Fruit fly (Drosophila melanogaster): ENCODE data around the gene Cpr97Eb.

DNA sequence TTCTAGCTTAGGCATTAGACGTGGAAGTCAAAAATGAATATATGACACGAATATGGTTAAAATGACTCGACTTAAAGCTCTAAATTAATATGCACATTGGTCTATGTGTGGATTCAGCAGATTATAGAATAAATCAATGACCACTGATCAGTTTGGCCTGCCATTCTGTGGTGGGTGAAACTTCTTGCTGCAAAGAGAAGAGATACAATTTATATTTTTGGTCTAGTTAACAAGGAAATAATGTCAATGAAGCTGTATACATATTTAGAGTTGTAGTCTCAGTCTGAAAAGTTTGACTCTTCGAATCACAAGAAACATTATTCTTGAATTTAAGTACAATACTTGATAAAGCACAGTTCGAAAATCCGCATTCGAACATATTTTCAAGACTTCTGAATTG is 25.8 kb downstream of the Cpr97Eb start, which contains the start of gene CG43935:
- TF ChIP-seq CG15710 (tag; optimal IDR thresholded peaks at IDR 0.05) (no peak), Pif1B (GFP tag; optimal IDR thresholded peaks at IDR 0.05) (no peak), EcR (GFP tag; optimal IDR thresholded peaks at IDR 0.05) (no peak), CG32121 (GFP tag; IDR thresholded peaks at IDR 0.05) (no peak), CG14655 (GFP tag; optimal IDR thresholded peaks at IDR 0.05) (no peak), CG13204 (GFP tag; optimal IDR thresholded peaks at IDR 0.05) (no peak), gl (tag; optimal IDR thresholded peaks at IDR 0.05) (no peak)
